Worm (Caenorhabditis elegans) whole organism, late embryonic: ENCODE results near the gene nemp-1.
A peak's percentile ranks its signal among the peaks of the same experiment; 100 is the strongest.

ENCODE experiments used
- C08G9.2 ChIP-seq: sonication (generic microtip); optimal IDR thresholded peaks from 2 replicates; lab custom pipeline; 2016; ENCODE audit warnings: mild to moderate bottlenecking, missing genetic modification characterization, moderate library complexity, missing compliant biosample characterization
- C38D4.7 ChIP-seq: fragments of 200-800 bp; sonication (Bioruptor generic); optimal IDR thresholded peaks from 2 replicates; lab custom pipeline; 2018; ENCODE audit warnings: mild to moderate bottlenecking, missing genetic modification characterization, moderate library complexity, missing compliant biosample characterization
- F13H6.1 ChIP-seq: sonication (generic microtip); optimal IDR thresholded peaks from 2 replicates; lab custom pipeline; 2016; ENCODE audit warnings: missing genetic modification characterization, missing compliant biosample characterization
- K02D7.2 ChIP-seq: sonication (generic microtip); optimal IDR thresholded peaks from 2 replicates; lab custom pipeline; 2017; ENCODE audit warnings: mild to moderate bottlenecking, missing genetic modification characterization, missing compliant biosample characterization
- K09A11.1 ChIP-seq: sonication (generic microtip); optimal IDR thresholded peaks from 2 replicates; lab custom pipeline; 2017; ENCODE audit warnings: antibody characterized with exemption, mild to moderate bottlenecking, missing genetic modification characterization, missing compliant biosample characterization; ENCODE audit not compliant: insufficient read depth
- T23F11.4 ChIP-seq: fragments of 200-800 bp; sonication (Bioruptor generic); optimal IDR thresholded peaks from 2 replicates; lab custom pipeline; 2018; ENCODE audit warnings: mild to moderate bottlenecking, missing genetic modification characterization, missing compliant biosample characterization
- Y22D7AL.16 ChIP-seq: sonication (generic microtip); optimal IDR thresholded peaks from 2 replicates; lab custom pipeline; 2016; ENCODE audit warnings: missing genetic modification characterization, missing compliant biosample characterization
- ahr-1 ChIP-seq: sonication (generic microtip); optimal IDR thresholded peaks from 2 replicates; lab custom pipeline; 2016; ENCODE audit warnings: missing genetic modification characterization, missing compliant biosample characterization
- ceh-18 ChIP-seq: sonication (generic microtip); optimal IDR thresholded peaks from 2 replicates; lab custom pipeline; 2016; ENCODE audit warnings: missing genetic modification characterization, missing compliant biosample characterization
- ceh-22 ChIP-seq: sonication (generic microtip); optimal IDR thresholded peaks from 2 replicates; lab custom pipeline; 2017; ENCODE audit warnings: missing biosample characterization, missing genetic modification characterization
- ceh-30 ChIP-seq: fragments of 150-350 bp; optimal IDR thresholded peaks from 2 replicates; lab custom pipeline; 2014; ENCODE audit warnings: missing biosample characterization, missing genetic modification characterization
- ceh-31 ChIP-seq: sonication (generic microtip); optimal IDR thresholded peaks from 2 replicates; lab custom pipeline; 2016; ENCODE audit warnings: missing genetic modification characterization, missing compliant biosample characterization
- ceh-34 ChIP-seq: sonication (generic microtip); optimal IDR thresholded peaks from 2 replicates; lab custom pipeline; 2016; ENCODE audit warnings: mild to moderate bottlenecking, missing genetic modification characterization, missing compliant biosample characterization
- ceh-48 ChIP-seq: sonication (generic microtip); optimal IDR thresholded peaks from 2 replicates; lab custom pipeline; 2016; ENCODE audit warnings: missing genetic modification characterization, inconsistent platforms, missing compliant biosample characterization
- ceh-6 ChIP-seq: fragments of 200-800 bp; sonication (Bioruptor generic); optimal IDR thresholded peaks from 2 replicates; lab custom pipeline; 2018; ENCODE audit warnings: mild to moderate bottlenecking, missing genetic modification characterization, missing compliant biosample characterization
- ceh-9 ChIP-seq: sonication (generic microtip); optimal IDR thresholded peaks from 2 replicates; lab custom pipeline; 2016; ENCODE audit warnings: mild to moderate bottlenecking, missing genetic modification characterization, inconsistent platforms, missing compliant biosample characterization
- che-1 ChIP-seq: sonication (generic microtip); optimal IDR thresholded peaks from 2 replicates; lab custom pipeline; 2016; ENCODE audit warnings: mild to moderate bottlenecking, missing genetic modification characterization, missing compliant biosample characterization
- elt-2 ChIP-seq: sonication (generic microtip); optimal IDR thresholded peaks from 2 replicates; lab custom pipeline; 2016; ENCODE audit warnings: missing genetic modification reagents, missing genetic modification characterization, missing compliant biosample characterization
- elt-4 ChIP-seq: sonication (generic microtip); optimal IDR thresholded peaks from 2 replicates; lab custom pipeline; 2016; ENCODE audit warnings: missing genetic modification characterization, missing compliant biosample characterization
- ets-4 ChIP-seq: sonication (generic microtip); optimal IDR thresholded peaks from 2 replicates; lab custom pipeline; 2016; ENCODE audit warnings: missing genetic modification characterization, missing compliant biosample characterization
- eyg-1 ChIP-seq: sonication (generic microtip); optimal IDR thresholded peaks from 2 replicates; lab custom pipeline; 2016; ENCODE audit warnings: missing genotype, missing genetic modification characterization, missing compliant biosample characterization
- fax-1 ChIP-seq: sonication (generic microtip); optimal IDR thresholded peaks from 2 replicates; lab custom pipeline; 2016; ENCODE audit warnings: missing genotype, missing genetic modification characterization, missing compliant biosample characterization
- fkh-10 ChIP-seq: fragments of 150-350 bp; optimal IDR thresholded peaks from 2 replicates; lab custom pipeline; 2014; ENCODE audit warnings: missing biosample characterization, missing genetic modification reagents, missing genetic modification characterization
- hlh-13 ChIP-seq: fragments of 200-800 bp; sonication (Bioruptor generic); optimal IDR thresholded peaks from 2 replicates; lab custom pipeline; 2018; ENCODE audit warnings: mild to moderate bottlenecking, missing genetic modification characterization, missing compliant biosample characterization
- hlh-15 ChIP-seq: sonication (generic microtip); optimal IDR thresholded peaks from 2 replicates; lab custom pipeline; 2016; ENCODE audit warnings: missing genetic modification characterization, missing compliant biosample characterization
- hlh-30 ChIP-seq: sonication (generic microtip); optimal IDR thresholded peaks from 2 replicates; lab custom pipeline; 2017; ENCODE audit warnings: antibody characterized with exemption, missing genetic modification characterization, missing compliant biosample characterization; ENCODE audit not compliant: insufficient read depth
- hlh-8 ChIP-seq: sonication (generic microtip); optimal IDR thresholded peaks from 2 replicates; lab custom pipeline; 2016; ENCODE audit warnings: missing genotype, missing genetic modification characterization, missing compliant biosample characterization
- lim-6 ChIP-seq: sonication (generic microtip); optimal IDR thresholded peaks from 2 replicates; lab custom pipeline; 2016; ENCODE audit warnings: missing genetic modification characterization, missing compliant biosample characterization
- mec-3 ChIP-seq: sonication (generic microtip); optimal IDR thresholded peaks from 2 replicates; lab custom pipeline; 2016; ENCODE audit warnings: borderline replicate concordance, missing genetic modification characterization, missing compliant biosample characterization
- nhr-11 ChIP-seq: fragments of 150-350 bp; optimal IDR thresholded peaks from 2 replicates; lab custom pipeline; 2014; ENCODE audit warnings: missing biosample characterization, missing genetic modification characterization
- nhr-232 ChIP-seq: sonication (generic microtip); optimal IDR thresholded peaks from 2 replicates; lab custom pipeline; 2016; ENCODE audit warnings: missing genetic modification characterization, missing compliant biosample characterization
- npax-4 ChIP-seq: sonication (generic microtip); optimal IDR thresholded peaks from 2 replicates; lab custom pipeline; 2016; ENCODE audit warnings: missing genetic modification characterization, missing compliant biosample characterization
- odd-2 ChIP-seq: sonication (generic microtip); optimal IDR thresholded peaks from 2 replicates; lab custom pipeline; 2017; ENCODE audit warnings: antibody characterized with exemption, mild to moderate bottlenecking, missing genetic modification characterization, missing compliant biosample characterization
- pag-3 ChIP-seq: sonication (generic microtip); optimal IDR thresholded peaks from 2 replicates; lab custom pipeline; 2016; ENCODE audit warnings: missing compliant biosample characterization, missing genetic modification characterization, borderline replicate concordance
- pat-9 ChIP-seq: fragments of 200-800 bp; sonication (Bioruptor generic); optimal IDR thresholded peaks from 2 replicates; lab custom pipeline; 2018; ENCODE audit warnings: mild to moderate bottlenecking, missing genetic modification characterization, moderate library complexity, missing compliant biosample characterization
- pax-1 ChIP-seq: fragments of 150-350 bp; optimal IDR thresholded peaks from 2 replicates; lab custom pipeline; 2014; ENCODE audit warnings: missing biosample characterization, missing genetic modification characterization
- pha-2 ChIP-seq: sonication (generic microtip); optimal IDR thresholded peaks from 2 replicates; lab custom pipeline; 2017; ENCODE audit warnings: mild to moderate bottlenecking, missing genetic modification characterization, missing compliant biosample characterization
- pha-4 ChIP-seq: fragments of 150-350 bp; optimal IDR thresholded peaks from 2 replicates; lab custom pipeline; 2018; ENCODE audit warnings: missing biosample characterization, missing genetic modification reagents, missing genetic modification characterization
- pqm-1 ChIP-seq: sonication (generic microtip); optimal IDR thresholded peaks from 2 replicates; lab custom pipeline; 2016; ENCODE audit warnings: missing genetic modification characterization, missing compliant biosample characterization
- pros-1 ChIP-seq: fragments of 150-350 bp; optimal IDR thresholded peaks from 2 replicates; lab custom pipeline; 2014; ENCODE audit warnings: missing biosample characterization, missing genetic modification reagents, missing genetic modification characterization
- ref-2 ChIP-seq: sonication (generic microtip); optimal IDR thresholded peaks from 2 replicates; lab custom pipeline; 2016; ENCODE audit warnings: missing genetic modification characterization, missing compliant biosample characterization
- rnt-1 ChIP-seq: sonication (generic microtip); optimal IDR thresholded peaks from 2 replicates; lab custom pipeline; 2016; ENCODE audit warnings: missing genetic modification characterization, missing compliant biosample characterization
- sdc-2 ChIP-seq: sonication (generic microtip); optimal IDR thresholded peaks from 2 replicates; lab custom pipeline; 2016; ENCODE audit warnings: missing genotype, missing genetic modification characterization, missing compliant biosample characterization
- sox-2 ChIP-seq: fragments of 200-800 bp; sonication (Bioruptor generic); IDR thresholded peaks from 2 replicates; pipeline ENCODE4 v1.3.6; 2022; ENCODE audit warnings: missing genetic modification reagents, missing genetic modification characterization, missing compliant biosample characterization
- syd-9 ChIP-seq: sonication (generic microtip); optimal IDR thresholded peaks from 2 replicates; lab custom pipeline; 2016; ENCODE audit warnings: mild to moderate bottlenecking, missing genetic modification characterization, moderate library complexity, missing compliant biosample characterization
- tbx-2 ChIP-seq: sonication (generic microtip); optimal IDR thresholded peaks from 2 replicates; lab custom pipeline; 2016; ENCODE audit warnings: missing genetic modification characterization, missing compliant biosample characterization
- tbx-7 ChIP-seq: sonication (generic microtip); optimal IDR thresholded peaks from 2 replicates; lab custom pipeline; 2016; ENCODE audit warnings: missing genotype, missing genetic modification characterization, missing compliant biosample characterization
- ttx-3 ChIP-seq: sonication (generic microtip); optimal IDR thresholded peaks from 2 replicates; lab custom pipeline; 2016; ENCODE audit warnings: missing genetic modification reagents, missing genetic modification characterization, missing compliant biosample characterization
- unc-3 ChIP-seq, 2 experiments: fragments of 200-800 bp in 1 of 2; sonication (Bioruptor generic) in 1 of 2; sonication (generic microtip) in 1 of 2; conservative IDR thresholded peaks in 1 of 2; optimal IDR thresholded peaks in 1 of 2; 2 replicates each; pipeline versions ENCODE4 v1.3.6 to Lab custom; 2016 to 2022; ENCODE audit warnings: missing compliant biosample characterization in 2 of 2, missing genetic modification characterization in 2 of 2, missing genetic modification reagents in 1 of 2
- unc-55 ChIP-seq: sonication (generic microtip); optimal IDR thresholded peaks from 2 replicates; lab custom pipeline; 2017; ENCODE audit warnings: missing biosample characterization, missing genetic modification reagents, missing genetic modification characterization
- unc-86 ChIP-seq: sonication (generic microtip); optimal IDR thresholded peaks from 2 replicates; lab custom pipeline; 2016; ENCODE audit warnings: missing genetic modification characterization, missing compliant biosample characterization
- zip-5 ChIP-seq: sonication (generic microtip); optimal IDR thresholded peaks from 2 replicates; lab custom pipeline; 2016; ENCODE audit warnings: missing genetic modification characterization, missing compliant biosample characterization
- ztf-16 ChIP-seq: sonication (generic microtip); optimal IDR thresholded peaks from 2 replicates; lab custom pipeline; 2017; ENCODE audit warnings: missing genetic modification characterization, missing compliant biosample characterization

Gene nemp-1

ce11 chrIII:502583-502982 is 30.5 kb downstream of the nemp-1 start:
- TF ChIP-seq ahr-1 (tag; lab: Kevin White, UChicago) (peak; percentile 22), K02D7.2 (tag; lab: Kevin White, UChicago) (peak; percentile 82), sox-2 (GFP tag; lab: Robert Waterston, UW) (peak; percentile 43; the same call in 1 of the 2 replicates), zip-5 (tag; lab: Kevin White, UChicago) (peak; percentile 35), mec-3 (tag; lab: Kevin White, UChicago) (peak; percentile 56), ceh-31 (tag; lab: Kevin White, UChicago) (peak; percentile 78), elt-2 (tag; lab: Kevin White, UChicago) (no peak), fkh-10 (GFP tag; lab: Kevin White, UChicago) (no peak), pqm-1 (tag; lab: Kevin White, UChicago) (peak; percentile 87), T23F11.4 (GFP tag; lab: Kevin White, UChicago) (peak; percentile 89), pag-3 (tag; lab: Kevin White, UChicago) (peak; percentile 56), tbx-2 (peak; percentile 80), hlh-13 (GFP tag; lab: Kevin White, UChicago) (peak; percentile 87), ref-2 (tag; lab: Kevin White, UChicago) (peak; percentile 85), ceh-6 (GFP tag; lab: Kevin White, UChicago) (peak; percentile 88), pha-2 (tag; lab: Kevin White, UChicago) (peak; percentile 86), C08G9.2 (peak; percentile 78), K09A11.1 (tag; lab: Kevin White, UChicago) (no peak), nhr-232 (peak; percentile 66), lim-6 (tag; lab: Kevin White, UChicago) (peak; percentile 70), eyg-1 (tag; lab: Kevin White, UChicago) (peak; percentile 54), ttx-3 (tag; lab: Kevin White, UChicago) (no peak), unc-3 (GFP tag; conservative IDR thresholded peaks at IDR 0.05; lab: Robert Waterston, UW) (peak; percentile 85), unc-3 (tag; optimal IDR thresholded peaks at IDR 0.05; lab: Kevin White, UChicago) (peak; percentile 74), fax-1 (tag; lab: Kevin White, UChicago) (peak; percentile 82), hlh-8 (tag; lab: Kevin White, UChicago) (peak; percentile 80), nhr-11 (tag; lab: Kevin White, UChicago) (no peak), ceh-18 (peak; percentile 88), unc-86 (peak; percentile 62), Y22D7AL.16 (tag; lab: Kevin White, UChicago) (peak; percentile 84), syd-9 (tag; lab: Kevin White, UChicago) (peak; percentile 92), ceh-22 (no peak), che-1 (peak; percentile 88), ets-4 (tag; lab: Kevin White, UChicago) (peak; percentile 70), ztf-16 (tag; lab: Kevin White, UChicago) (peak; percentile 88), ceh-9 (peak; percentile 81), npax-4 (tag; lab: Kevin White, UChicago) (peak; percentile 78), F13H6.1 (peak; percentile 80), rnt-1 (peak; percentile 92), tbx-7 (tag; lab: Kevin White, UChicago) (peak; percentile 0), hlh-15 (tag; lab: Kevin White, UChicago) (peak; percentile 72), elt-4 (tag; lab: Kevin White, UChicago) (no peak), ceh-34 (tag; lab: Kevin White, UChicago) (peak; percentile 88), odd-2 (tag; lab: Kevin White, UChicago) (no peak), ceh-30 (tag; lab: Kevin White, UChicago) (no peak), hlh-30 (no peak), sdc-2 (tag; lab: Kevin White, UChicago) (peak; percentile 85), pax-1 (tag; lab: Kevin White, UChicago) (no peak), pros-1 (peak; percentile 82), C38D4.7 (GFP tag; lab: Kevin White, UChicago) (peak; percentile 83), pha-4 (no peak), pat-9 (peak; percentile 89), unc-55 (GFP tag; lab: Kevin White, UChicago) (no peak), ceh-48 (tag; lab: Kevin White, UChicago) (peak; percentile 75)
